Fruit fly (Drosophila melanogaster) Kc167 (cell line): ENCODE data around the gene Mcm2.

Source experiments
- Myc ChIP-seq: fragments of >200 bp; optimal IDR thresholded peaks from 2 replicates; lab custom pipeline; 2017; ENCODE audit warnings: missing external identifiers
- h ChIP-seq: fragments of >200 bp; optimal IDR thresholded peaks from 3 replicates; lab custom pipeline; 2018; ENCODE audit warnings: missing external identifiers
- insv ChIP-seq: fragments of >200 bp; optimal IDR thresholded peaks from 3 replicates; lab custom pipeline; 2018; ENCODE audit warnings: missing external identifiers
- psq ChIP-seq: fragments of >200 bp; optimal IDR thresholded peaks from 2 replicates; lab custom pipeline; 2017; ENCODE audit warnings: missing external identifiers

DNA sequence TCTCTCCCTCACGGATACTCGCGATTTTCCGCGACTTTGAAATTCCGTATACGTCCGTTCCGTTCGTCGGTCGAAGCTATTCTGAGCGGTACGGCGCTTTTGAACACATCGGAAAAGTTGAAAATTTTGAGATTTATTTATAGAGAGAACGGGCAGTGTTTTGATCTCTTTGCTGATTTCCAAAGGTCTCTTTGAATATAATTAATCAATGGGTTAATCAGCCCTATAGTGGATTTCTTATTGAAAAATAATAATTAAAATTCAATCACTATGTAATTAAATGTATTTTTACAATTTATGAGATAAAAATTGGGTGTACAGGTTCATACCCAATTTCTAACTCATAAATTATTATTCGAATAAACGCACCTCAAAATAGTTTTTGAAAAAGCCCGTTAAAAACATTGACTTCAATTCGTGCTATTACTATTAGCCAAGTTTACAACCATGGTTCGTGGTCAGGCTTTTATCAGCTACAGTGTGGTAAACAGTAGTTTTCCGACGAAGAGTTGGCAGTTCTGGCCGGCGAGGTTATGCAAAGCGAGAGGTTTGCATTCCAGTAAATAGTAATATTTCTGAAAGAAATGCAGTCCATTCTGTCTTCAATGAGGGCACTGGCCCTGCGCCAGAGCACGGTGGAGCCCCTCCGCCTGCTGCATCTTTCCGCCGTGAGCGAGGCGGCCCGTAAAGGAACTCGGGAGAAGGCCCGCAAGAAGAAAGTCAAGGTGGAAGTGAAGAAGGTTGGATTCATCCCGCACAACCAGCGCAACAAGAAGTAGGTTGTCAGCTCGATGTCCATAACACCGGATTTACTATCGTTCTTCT is 36.4 kb downstream of the Mcm2 start, which contains the start of the genes CG9626 and mRpL1:
- TF ChIP-seq h (lab: Kevin White, UChicago) (no peak), Myc (lab: Kevin White, UChicago) (no peak), psq (lab: Kevin White, UChicago) (no peak), insv (lab: Kevin White, UChicago) (no peak)
